Worm (Caenorhabditis elegans) whole organism, early embryonic: ENCODE data around the gene str-113.

Experiments used
- ama-1 ChIP-seq: fragments of 150-350 bp; optimal IDR thresholded peaks from 2 replicates; lab custom pipeline; 2014
- ceh-13 ChIP-seq: fragments of 200-800 bp; sonication (Bioruptor generic); optimal IDR thresholded peaks from 2 replicates; lab custom pipeline; 2018; ENCODE audit warnings: mild to moderate bottlenecking, missing genetic modification characterization, missing compliant biosample characterization
- hmbx-1 ChIP-seq: sonication (generic microtip); optimal IDR thresholded peaks from 2 replicates; lab custom pipeline; 2016; ENCODE audit warnings: mild to moderate bottlenecking, missing genetic modification characterization, missing compliant biosample characterization
- hmg-4 ChIP-seq: fragments of 200-800 bp; sonication (Bioruptor generic); optimal IDR thresholded peaks from 2 replicates; lab custom pipeline; 2018; ENCODE audit warnings: mild to moderate bottlenecking, missing genetic modification characterization, missing compliant biosample characterization
- hnd-1 ChIP-seq: sonication (generic microtip); optimal IDR thresholded peaks from 2 replicates; lab custom pipeline; 2016; ENCODE audit warnings: missing genetic modification characterization, missing compliant biosample characterization
- pes-1 ChIP-seq: fragments of 200-800 bp; sonication (Bioruptor generic); IDR thresholded peaks from 2 replicates; pipeline ENCODE4 v1.3.6; 2022; ENCODE audit warnings: missing genetic modification reagents, missing genetic modification characterization, missing compliant biosample characterization
- scrt-1 ChIP-seq: fragments of 200-800 bp; sonication (Bioruptor generic); IDR thresholded peaks from 2 replicates; pipeline ENCODE4 v1.3.6; 2022; ENCODE audit warnings: missing genetic modification characterization, missing compliant biosample characterization
- tbx-37 ChIP-seq: fragments of 200-800 bp; sonication (Bioruptor generic); conservative IDR thresholded peaks from 2 replicates; pipeline ENCODE4 v1.3.6; 2022; ENCODE audit warnings: missing genetic modification reagents, missing genetic modification characterization, missing compliant biosample characterization

ce11 chrV:3633041-3633440 is 33.7 kb downstream of the str-113 start, which contains the start of gene F59B1.2:
- TF ChIP-seq tbx-37 (GFP tag; lab: Robert Waterston, UW) = no peak
- TF ChIP-seq hmbx-1 = no peak
- no peak for TF ChIP-seq ama-1 (lab: Kevin White, UChicago)
- TF ChIP-seq hnd-1 (tag; lab: Kevin White, UChicago) = no peak
- no peak for TF ChIP-seq pes-1 (GFP tag; lab: Robert Waterston, UW)
- TF ChIP-seq scrt-1 (GFP tag; lab: Robert Waterston, UW) = no peak
- TF ChIP-seq ceh-13 = no peak
- TF ChIP-seq hmg-4 (GFP tag; lab: Kevin White, UChicago) = no peak
